Worm (Caenorhabditis elegans) whole organism, L4 larva: Measurements from ENCODE around the gene cest-19.

ENCODE experiments used
- F10B5.3 ChIP-seq: sonication (generic microtip); optimal IDR thresholded peaks from 2 replicates; lab custom pipeline; 2016; ENCODE audit warnings: mild to moderate bottlenecking, missing genetic modification characterization, missing compliant biosample characterization
- T20F7.1 ChIP-seq: fragments of 200-800 bp; sonication (Bioruptor generic); optimal IDR thresholded peaks from 2 replicates; lab custom pipeline; 2018; ENCODE audit warnings: mild to moderate bottlenecking, missing genetic modification characterization, missing compliant biosample characterization
- T26A8.4 ChIP-seq: fragments of 200-800 bp; sonication (Bioruptor generic); IDR thresholded peaks from 2 replicates; pipeline ENCODE4 v1.3.6; 2022; ENCODE audit warnings: missing genetic modification characterization, missing compliant biosample characterization
- Y48G9A.11 ChIP-seq: fragments of 200-800 bp; sonication (Bioruptor generic); IDR thresholded peaks from 2 replicates; pipeline ENCODE4 v1.3.6; 2022; ENCODE audit warnings: missing genetic modification reagents, missing genetic modification characterization, missing compliant biosample characterization
- ZK546.5 ChIP-seq, 2 experiments: sonication (generic microtip); optimal IDR thresholded peaks; 2 replicates each; lab custom pipeline; 2017; ENCODE audit warnings: missing biosample characterization in 2 of 2, missing genetic modification characterization in 2 of 2
- aha-1 ChIP-seq: fragments of 150-350 bp; peaks from one replicate; lab custom pipeline; 2014; ENCODE audit warnings: missing biosample characterization, missing genetic modification characterization
- arid-1 ChIP-seq: fragments of 200-800 bp; sonication (Bioruptor generic); conservative IDR thresholded peaks from 2 replicates; pipeline ENCODE4 v1.3.6; 2022; ENCODE audit warnings: missing genetic modification reagents, missing genetic modification characterization, missing compliant biosample characterization
- ceh-20 ChIP-seq: fragments of 200-800 bp; sonication (Bioruptor generic); IDR thresholded peaks from 2 replicates; pipeline ENCODE4 v1.3.6; 2022; ENCODE audit warnings: missing genetic modification reagents, missing genetic modification characterization, missing compliant biosample characterization
- ceh-44 ChIP-seq: fragments of 200-800 bp; sonication (Bioruptor generic); IDR thresholded peaks from 2 replicates; pipeline ENCODE4 v1.3.6; 2022; ENCODE audit warnings: missing genetic modification reagents, missing genetic modification characterization, missing compliant biosample characterization
- ces-1 ChIP-seq: fragments of 150-350 bp; sonication (generic microtip); optimal IDR thresholded peaks from 4 replicates; lab custom pipeline; 2014; ENCODE audit warnings: missing biosample characterization, missing genetic modification reagents, missing genetic modification characterization
- daf-16 ChIP-seq, 3 experiments: sonication (generic microtip); optimal IDR thresholded peaks; 2 replicates each; lab custom pipeline; 2016 to 2017; ENCODE audit warnings: missing genetic modification characterization in 3 of 3, missing genetic modification reagents in 3 of 3, mild to moderate bottlenecking in 2 of 3, missing compliant biosample characterization in 2 of 3, missing biosample characterization in 1 of 3, moderate library complexity in 1 of 3
- dmd-6 ChIP-seq: fragments of 200-800 bp; sonication (Bioruptor generic); IDR thresholded peaks from 2 replicates; pipeline ENCODE4 v1.3.6; 2022; ENCODE audit warnings: missing genetic modification reagents, missing genetic modification characterization, missing compliant biosample characterization
- dmd-9 ChIP-seq: fragments of 200-800 bp; sonication (Bioruptor generic); IDR thresholded peaks from 2 replicates; pipeline ENCODE4 v1.3.6; 2022; ENCODE audit warnings: missing genetic modification reagents, missing genetic modification characterization, missing compliant biosample characterization
- dpl-1 ChIP-seq: fragments of 150-350 bp; optimal IDR thresholded peaks from 2 replicates; lab custom pipeline; 2014; ENCODE audit warnings: missing biosample characterization, missing genetic modification reagents, missing genetic modification characterization
- dve-1 ChIP-seq: sonication (generic microtip); optimal IDR thresholded peaks from 2 replicates; lab custom pipeline; 2017; ENCODE audit warnings: antibody characterized with exemption, mild to moderate bottlenecking, missing genetic modification characterization, missing compliant biosample characterization; ENCODE audit not compliant: insufficient read depth
- egl-27 ChIP-seq: sonication (generic microtip); optimal IDR thresholded peaks from 3 replicates; lab custom pipeline; 2017; ENCODE audit warnings: missing biosample characterization, missing genetic modification reagents, missing genetic modification characterization
- fos-1 ChIP-seq: fragments of 150-350 bp; optimal IDR thresholded peaks from 2 replicates; lab custom pipeline; 2014; ENCODE audit warnings: missing biosample characterization, missing genetic modification characterization
- gei-8 ChIP-seq: fragments of 200-800 bp; sonication (Bioruptor generic); optimal IDR thresholded peaks from 2 replicates; lab custom pipeline; 2018; ENCODE audit warnings: mild to moderate bottlenecking, missing genetic modification characterization, missing compliant biosample characterization
- hlh-11 ChIP-seq: fragments of 200-800 bp; sonication (Bioruptor generic); optimal IDR thresholded peaks from 2 replicates; lab custom pipeline; 2018; ENCODE audit warnings: mild to moderate bottlenecking, missing genetic modification characterization, missing compliant biosample characterization
- hlh-30 ChIP-seq: sonication (generic microtip); optimal IDR thresholded peaks from 2 replicates; lab custom pipeline; 2017; ENCODE audit warnings: antibody characterized with exemption, mild to moderate bottlenecking, missing genetic modification characterization, missing compliant biosample characterization; ENCODE audit not compliant: insufficient read depth
- lin-15B ChIP-seq: fragments of 150-350 bp; sonication (generic microtip); optimal IDR thresholded peaks from 3 replicates; lab custom pipeline; 2014; ENCODE audit warnings: missing biosample characterization, missing genetic modification characterization
- lin-29 ChIP-seq: fragments of 200-800 bp; sonication (Bioruptor generic); IDR thresholded peaks from 2 replicates; pipeline ENCODE4 v1.3.6; 2022; ENCODE audit warnings: missing genetic modification reagents, missing genetic modification characterization, missing compliant biosample characterization
- lin-39 ChIP-seq: fragments of 150-350 bp; optimal IDR thresholded peaks from 2 replicates; lab custom pipeline; 2014; ENCODE audit warnings: missing biosample characterization, missing genetic modification reagents, missing genetic modification characterization
- lsy-2 ChIP-seq, 2 experiments: fragments of 150-350 bp in 1 of 2; sonication (generic microtip) in 1 of 2; optimal IDR thresholded peaks; 2 replicates each; lab custom pipeline; 2014 to 2017; ENCODE audit warnings: missing biosample characterization in 2 of 2, missing genetic modification characterization in 2 of 2
- madf-5 ChIP-seq, 2 experiments: fragments of 200-800 bp; sonication (Bioruptor generic); IDR thresholded peaks; 2 replicates each; pipeline ENCODE4 v1.3.6; 2022; ENCODE audit warnings: missing compliant biosample characterization in 2 of 2, missing genetic modification characterization in 2 of 2
- madf-9 ChIP-seq: fragments of 200-800 bp; sonication (Bioruptor generic); conservative IDR thresholded peaks from 2 replicates; pipeline ENCODE4 v1.3.6; 2022; ENCODE audit warnings: missing genetic modification reagents, missing genetic modification characterization, missing compliant biosample characterization
- mes-2 ChIP-seq: sonication (generic microtip); optimal IDR thresholded peaks from 2 replicates; lab custom pipeline; 2016; ENCODE audit warnings: missing genotype, mild to moderate bottlenecking, missing genetic modification characterization, missing compliant biosample characterization; ENCODE audit not compliant: poor library complexity, severe bottlenecking
- mxl-3 ChIP-seq: fragments of 200-800 bp; sonication (Bioruptor generic); optimal IDR thresholded peaks from 2 replicates; lab custom pipeline; 2018; ENCODE audit warnings: mild to moderate bottlenecking, missing genetic modification characterization, missing compliant biosample characterization
- nhr-102 ChIP-seq: sonication (generic microtip); optimal IDR thresholded peaks from 2 replicates; lab custom pipeline; 2016; ENCODE audit warnings: mild to moderate bottlenecking, missing genetic modification characterization, moderate library complexity, missing compliant biosample characterization
- nhr-11 ChIP-seq: fragments of 150-350 bp; optimal IDR thresholded peaks from 2 replicates; lab custom pipeline; 2014; ENCODE audit warnings: missing biosample characterization, missing genetic modification characterization
- nhr-111 ChIP-seq: fragments of 200-800 bp; sonication (Bioruptor generic); optimal IDR thresholded peaks from 2 replicates; lab custom pipeline; 2018; ENCODE audit warnings: mild to moderate bottlenecking, missing genetic modification characterization, missing compliant biosample characterization
- nhr-28 ChIP-seq: fragments of 150-350 bp; optimal IDR thresholded peaks from 2 replicates; lab custom pipeline; 2014; ENCODE audit warnings: missing biosample characterization, missing genetic modification characterization
- nhr-41 ChIP-seq: fragments of 200-800 bp; sonication (Bioruptor generic); IDR thresholded peaks from 2 replicates; pipeline ENCODE4 v1.3.6; 2022; ENCODE audit warnings: missing genetic modification reagents, missing genetic modification characterization, missing compliant biosample characterization
- nhr-42 ChIP-seq: fragments of 200-800 bp; sonication (Bioruptor generic); IDR thresholded peaks from 2 replicates; pipeline ENCODE4 v1.3.6; 2022; ENCODE audit warnings: missing genetic modification characterization, missing compliant biosample characterization
- nhr-6 ChIP-seq: fragments of 150-350 bp; optimal IDR thresholded peaks from 2 replicates; lab custom pipeline; 2014; ENCODE audit warnings: missing biosample characterization, missing genetic modification characterization
- php-3 ChIP-seq: fragments of 200-800 bp; sonication (Bioruptor generic); IDR thresholded peaks from 2 replicates; pipeline ENCODE4 v1.3.6; 2022; ENCODE audit warnings: missing genetic modification reagents, missing genetic modification characterization, missing compliant biosample characterization
- saeg-2 ChIP-seq: fragments of 200-800 bp; sonication (Bioruptor generic); IDR thresholded peaks from 2 replicates; pipeline ENCODE4 v1.3.6; 2022; ENCODE audit warnings: missing genetic modification reagents, missing genetic modification characterization, missing compliant biosample characterization
- sdz-12 ChIP-seq: fragments of 200-800 bp; sonication (Bioruptor generic); optimal IDR thresholded peaks from 2 replicates; lab custom pipeline; 2018; ENCODE audit warnings: mild to moderate bottlenecking, missing genetic modification characterization, missing compliant biosample characterization
- tra-1 ChIP-seq: fragments of 200-800 bp; sonication (Bioruptor generic); IDR thresholded peaks from 2 replicates; pipeline ENCODE4 v1.3.6; 2022; ENCODE audit warnings: missing genetic modification reagents, missing genetic modification characterization, missing compliant biosample characterization
- unc-62 ChIP-seq, 3 experiments: fragments of 150-350 bp in 1 of 3; sonication (generic microtip); optimal IDR thresholded peaks in 2 of 3; peaks in 1 of 3; 1 replicate in 1 of 3; 2 replicates in 2 of 3; lab custom pipeline; 2014 to 2017; ENCODE audit warnings: missing biosample characterization in 3 of 3, missing genetic modification characterization in 3 of 3, missing genetic modification reagents in 3 of 3, missing genotype in 1 of 3
- zag-1 ChIP-seq: fragments of 150-350 bp; optimal IDR thresholded peaks from 2 replicates; lab custom pipeline; 2014; ENCODE audit warnings: missing biosample characterization, missing genetic modification characterization
- ztf-11 ChIP-seq: fragments of 150-350 bp; optimal IDR thresholded peaks from 2 replicates; lab custom pipeline; 2014; ENCODE audit warnings: missing biosample characterization, missing genetic modification characterization

Gene cest-19

DNA sequence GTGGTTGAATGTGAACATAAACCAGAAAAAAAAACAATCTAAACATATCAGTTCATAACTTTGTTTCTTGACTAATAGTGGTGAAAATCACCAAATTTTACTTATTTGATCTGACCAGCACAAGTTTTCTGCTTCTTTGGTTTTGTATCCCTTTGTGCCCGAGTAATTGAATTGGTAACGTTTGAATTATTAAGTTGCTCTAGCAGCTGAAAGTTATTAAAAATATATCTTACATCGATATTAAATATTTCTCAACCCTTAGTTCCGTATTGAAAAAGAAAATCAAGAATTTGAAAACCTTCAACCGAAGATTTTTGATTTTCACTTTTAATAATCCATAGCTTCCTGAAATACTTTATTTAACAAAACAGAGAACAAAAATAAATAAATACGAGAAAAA is 30.2 kb upstream of the cest-19 start (continued):
- TF ChIP-seq dmd-9 = no peak
- no peak for TF ChIP-seq dpl-1 (GFP tag; lab: Kevin White, UChicago)
- no peak for TF ChIP-seq arid-1 (GFP tag; lab: Robert Waterston, UW)
- no peak for TF ChIP-seq nhr-11 (tag; lab: Kevin White, UChicago)
- TF ChIP-seq daf-16 (GFP tag; optimal IDR thresholded peaks at IDR 0.05; lab: Kevin White, UChicago) = no peak
- TF ChIP-seq daf-16 (tag; optimal IDR thresholded peaks at IDR 0.05; lab: Kevin White, UChicago) = no peak
- TF ChIP-seq gei-8 (GFP tag; lab: Kevin White, UChicago) = no peak
- no peak for TF ChIP-seq nhr-41
- peak in 1 of 2 experiments; percentile 51 for TF ChIP-seq lsy-2 (tag; optimal IDR thresholded peaks at IDR 0.05; lab: Kevin White, UChicago)
- no peak for TF ChIP-seq ceh-44 (GFP tag; lab: Robert Waterston, UW)
- peak; percentile 9 for TF ChIP-seq dve-1 (tag; lab: Kevin White, UChicago)
- TF ChIP-seq unc-62 (GFP tag; optimal IDR thresholded peaks at IDR 0.05 in 1 of 2; lab: Kevin White, UChicago) = peak in 1 of 2 experiments; percentile 29
- no peak for TF ChIP-seq unc-62 (tag; optimal IDR thresholded peaks at IDR 0.05; lab: Kevin White, UChicago)
- no peak for TF ChIP-seq madf-9 (GFP tag; lab: Robert Waterston, UW)
- no peak for TF ChIP-seq hlh-30
- peak; percentile 10 for TF ChIP-seq T20F7.1
- no peak for TF ChIP-seq lin-15B (tag; lab: Kevin White, UChicago)
- no peak for TF ChIP-seq ces-1 (GFP tag; lab: Kevin White, UChicago)
- TF ChIP-seq F10B5.3 (tag; lab: Kevin White, UChicago) = no peak
- TF ChIP-seq mes-2 (tag; lab: Kevin White, UChicago) = no peak
- TF ChIP-seq nhr-102 = peak; percentile 9
- no peak for TF ChIP-seq saeg-2
- no peak for TF ChIP-seq fos-1 (tag; lab: Kevin White, UChicago)
- TF ChIP-seq zag-1 (tag; lab: Kevin White, UChicago) = no peak
- peak; percentile 41; the same call in 1 of the 2 replicates for TF ChIP-seq T26A8.4 (GFP tag; lab: Robert Waterston, UW)

DNA sequence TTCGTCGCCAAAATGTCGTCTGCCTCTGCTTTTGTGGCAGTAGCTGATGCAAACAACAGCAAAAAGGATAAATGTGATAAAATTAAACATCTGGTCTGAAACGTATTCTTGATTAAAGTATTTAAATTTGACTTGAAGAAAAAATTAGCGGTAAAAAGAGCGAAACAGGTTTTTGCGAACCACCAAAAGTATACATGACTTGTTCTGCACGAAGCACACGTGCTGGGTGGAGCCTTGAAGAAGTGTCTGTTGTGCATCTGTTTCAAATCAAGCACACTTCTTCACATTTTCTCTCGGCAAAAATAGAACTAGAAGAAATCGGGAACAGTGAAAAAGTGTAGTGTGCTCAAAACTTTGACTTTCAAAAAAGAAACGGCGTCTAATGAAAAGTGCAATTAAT is 27.4 kb upstream of the cest-19 start, which contains the start of gene B0403.3:
Gene B0403.3, minus strand, starts transcription at position 101 of the 400 bp plus-strand sequence.
- no peak for TF ChIP-seq nhr-42 (GFP tag; lab: Robert Waterston, UW)
- TF ChIP-seq ces-1 (GFP tag; lab: Kevin White, UChicago) = no peak
- TF ChIP-seq dpl-1 (GFP tag; lab: Kevin White, UChicago) = no peak
- TF ChIP-seq lin-29 = no peak
- TF ChIP-seq nhr-6 (tag; lab: Kevin White, UChicago) = no peak
- no peak for TF ChIP-seq mxl-3 (GFP tag; lab: Kevin White, UChicago)
- TF ChIP-seq madf-5 (GFP tag; IDR thresholded peaks at IDR 0.05; lab: Robert Waterston, UW) = no peak
- TF ChIP-seq sdz-12 = no peak
- no peak for TF ChIP-seq ztf-11
- no peak for TF ChIP-seq F10B5.3 (tag; lab: Kevin White, UChicago)
- no peak for TF ChIP-seq saeg-2
- TF ChIP-seq T26A8.4 (GFP tag; lab: Robert Waterston, UW) = no peak
- TF ChIP-seq nhr-102 = no peak
- TF ChIP-seq nhr-28 (tag; lab: Kevin White, UChicago) = no peak
- no peak for TF ChIP-seq unc-62 (GFP tag; optimal IDR thresholded peaks at IDR 0.05 in 1 of 2; lab: Kevin White, UChicago)
- no peak for TF ChIP-seq unc-62 (tag; optimal IDR thresholded peaks at IDR 0.05; lab: Kevin White, UChicago)
- TF ChIP-seq aha-1 (tag; lab: Kevin White, UChicago) = no peak
- TF ChIP-seq ZK546.5 (tag; optimal IDR thresholded peaks at IDR 0.05; lab: Kevin White, UChicago) = no peak

DNA sequence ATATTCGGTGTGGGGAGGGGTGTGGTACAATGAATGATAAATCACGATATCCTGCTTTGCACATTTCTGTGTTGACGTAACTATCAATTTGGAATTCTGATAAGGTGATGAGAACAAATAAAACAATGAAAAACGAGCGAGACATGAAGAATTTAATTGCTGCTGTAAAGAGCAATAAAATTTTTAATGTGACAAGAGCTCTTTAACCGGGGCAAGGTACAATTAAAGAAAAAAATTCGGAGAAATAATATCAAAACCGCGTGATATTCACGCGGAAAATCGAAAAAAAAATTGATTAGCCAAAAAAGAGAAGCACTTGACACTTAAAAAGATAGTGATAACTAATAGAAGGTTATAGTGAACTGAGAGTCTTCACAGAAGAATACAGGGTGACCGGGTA is 25.4 kb upstream of the cest-19 start:
- TF ChIP-seq lin-39 (tag; lab: Kevin White, UChicago) (no peak), nhr-111 (no peak), dmd-6 (GFP tag; lab: Robert Waterston, UW) (peak; percentile 54), Y48G9A.11 (no peak), php-3 (GFP tag; lab: Robert Waterston, UW) (peak; percentile 99), egl-27 (tag; lab: Kevin White, UChicago) (no peak), ceh-20 (GFP tag; lab: Robert Waterston, UW) (peak; percentile 23; the same call in 1 of the 2 replicates), dve-1 (tag; lab: Kevin White, UChicago) (peak; percentile 52), tra-1 (0 out of 2 replicates have a peak, but pooled peaks have one; percentile 26), hlh-11 (tag; lab: Kevin White, UChicago) (peak; percentile 49)
